Worm (Caenorhabditis elegans) whole organism, early embryonic: ENCODE results near the gene atln-1.

Experiments used
- ama-1 ChIP-seq: fragments of 150-350 bp; optimal IDR thresholded peaks from 2 replicates; lab custom pipeline; 2014
- ceh-13 ChIP-seq: fragments of 200-800 bp; sonication (Bioruptor generic); optimal IDR thresholded peaks from 2 replicates; lab custom pipeline; 2018; ENCODE audit warnings: mild to moderate bottlenecking, missing genetic modification characterization, missing compliant biosample characterization
- flt-1 ChIP-seq: fragments of 200-800 bp; sonication (Bioruptor generic); IDR thresholded peaks from 2 replicates; pipeline ENCODE4 v1.3.6; 2022; ENCODE audit warnings: missing genetic modification characterization, missing compliant biosample characterization
- pes-1 ChIP-seq: fragments of 200-800 bp; sonication (Bioruptor generic); IDR thresholded peaks from 2 replicates; pipeline ENCODE4 v1.3.6; 2022; ENCODE audit warnings: missing genetic modification reagents, missing genetic modification characterization, missing compliant biosample characterization
- tra-4 ChIP-seq: sonication (generic microtip); optimal IDR thresholded peaks from 2 replicates; lab custom pipeline; 2017; ENCODE audit warnings: missing genetic modification characterization, missing compliant biosample characterization

ce11 chrIV:2823446-2823845 is 35.0 kb downstream of the atln-1 start, which contains the start of gene clec-80:
- TF ChIP-seq tra-4 (tag; lab: Kevin White, UChicago) (no peak), flt-1 (no peak), pes-1 (GFP tag; lab: Robert Waterston, UW) (no peak), ceh-13 (GFP tag; lab: Kevin White, UChicago) (no peak), ama-1 (lab: Kevin White, UChicago) (no peak)
